Worm (Caenorhabditis elegans) whole organism, mixed stage, embryonic: ENCODE results near the gene mapk-15.

ENCODE experiments used
- bed-3 ChIP-seq: fragments of 200-800 bp; sonication (Bioruptor generic); optimal IDR thresholded peaks from 3 replicates; lab custom pipeline; 2018; ENCODE audit warnings: mild to moderate bottlenecking, missing genetic modification characterization, moderate library complexity, missing compliant biosample characterization
- blmp-1 ChIP-seq: fragments of 150-350 bp; optimal IDR thresholded peaks from 2 replicates; lab custom pipeline; 2014; ENCODE audit warnings: missing biosample characterization, missing genetic modification characterization
- ceh-39 ChIP-seq: fragments of 150-350 bp; optimal IDR thresholded peaks from 2 replicates; lab custom pipeline; 2014; ENCODE audit warnings: missing biosample characterization, missing genetic modification characterization
- ceh-43 ChIP-seq: fragments of 200-800 bp; sonication (Bioruptor generic); optimal IDR thresholded peaks from 2 replicates; lab custom pipeline; 2018; ENCODE audit warnings: mild to moderate bottlenecking, missing genetic modification characterization, moderate library complexity, missing compliant biosample characterization
- ceh-83 ChIP-seq: fragments of 200-800 bp; sonication (Bioruptor generic); optimal IDR thresholded peaks from 2 replicates; lab custom pipeline; 2018; ENCODE audit warnings: mild to moderate bottlenecking, missing genetic modification characterization, missing compliant biosample characterization
- ces-1 ChIP-seq: fragments of 150-350 bp; optimal IDR thresholded peaks from 2 replicates; lab custom pipeline; 2014; ENCODE audit warnings: missing biosample characterization, missing genetic modification reagents, missing genetic modification characterization
- drap-1 ChIP-seq: fragments of 200-800 bp; sonication (Bioruptor generic); optimal IDR thresholded peaks from 3 replicates; lab custom pipeline; 2018; ENCODE audit warnings: mild to moderate bottlenecking, missing genetic modification characterization, missing compliant biosample characterization
- elt-3 ChIP-seq: fragments of 150-350 bp; optimal IDR thresholded peaks from 2 replicates; lab custom pipeline; 2014; ENCODE audit warnings: missing biosample characterization, missing genetic modification characterization
- ham-2 ChIP-seq: fragments of 200-800 bp; sonication (Bioruptor generic); optimal IDR thresholded peaks from 2 replicates; lab custom pipeline; 2018; ENCODE audit warnings: mild to moderate bottlenecking, missing genetic modification characterization, missing compliant biosample characterization
- lin-13 ChIP-seq: fragments of 150-350 bp; optimal IDR thresholded peaks from 2 replicates; lab custom pipeline; 2014; ENCODE audit warnings: missing biosample characterization, missing genetic modification characterization
- lsy-2 ChIP-seq: fragments of 150-350 bp; optimal IDR thresholded peaks from 2 replicates; lab custom pipeline; 2014; ENCODE audit warnings: missing biosample characterization, missing genetic modification characterization
- mep-1 ChIP-seq: fragments of 150-350 bp; optimal IDR thresholded peaks from 2 replicates; lab custom pipeline; 2017; ENCODE audit warnings: missing biosample characterization, missing genetic modification reagents, missing genetic modification characterization, inconsistent platforms
- mls-2 ChIP-seq: sonication (generic microtip); optimal IDR thresholded peaks from 2 replicates; lab custom pipeline; 2016; ENCODE audit warnings: mild to moderate bottlenecking, missing genetic modification characterization, moderate library complexity, missing compliant biosample characterization
- nhr-2 ChIP-seq: fragments of 150-350 bp; optimal IDR thresholded peaks from 2 replicates; lab custom pipeline; 2014; ENCODE audit warnings: missing biosample characterization, missing genetic modification characterization
- nhr-237 ChIP-seq: fragments of 150-350 bp; optimal IDR thresholded peaks from 2 replicates; lab custom pipeline; 2014; ENCODE audit warnings: missing biosample characterization, missing genetic modification characterization
- nhr-28 ChIP-seq: fragments of 150-350 bp; optimal IDR thresholded peaks from 2 replicates; lab custom pipeline; 2014; ENCODE audit warnings: missing biosample characterization, missing genetic modification characterization
- pha-4 ChIP-seq: fragments of 150-350 bp; optimal IDR thresholded peaks from 2 replicates; lab custom pipeline; 2018; ENCODE audit warnings: missing biosample characterization, missing genetic modification reagents, missing genetic modification characterization
- sem-2 ChIP-seq: fragments of 200-800 bp; sonication (Bioruptor generic); optimal IDR thresholded peaks from 2 replicates; lab custom pipeline; 2018; ENCODE audit warnings: mild to moderate bottlenecking, missing genetic modification characterization, missing compliant biosample characterization
- sptf-1 ChIP-seq: sonication (generic microtip); optimal IDR thresholded peaks from 2 replicates; lab custom pipeline; 2017; ENCODE audit warnings: mild to moderate bottlenecking, missing genetic modification characterization, moderate library complexity, missing compliant biosample characterization
- tbx-8 ChIP-seq: fragments of 200-800 bp; sonication (Bioruptor generic); optimal IDR thresholded peaks from 2 replicates; lab custom pipeline; 2018; ENCODE audit warnings: mild to moderate bottlenecking, missing genetic modification characterization, moderate library complexity, missing compliant biosample characterization
- unc-39 ChIP-seq: fragments of 150-350 bp; optimal IDR thresholded peaks from 2 replicates; lab custom pipeline; 2014; ENCODE audit warnings: missing biosample characterization, missing genetic modification characterization
- zip-8 ChIP-seq: fragments of 150-350 bp; optimal IDR thresholded peaks from 2 replicates; lab custom pipeline; 2014; ENCODE audit warnings: missing biosample characterization, missing genetic modification characterization
- ztf-11 ChIP-seq: fragments of 150-350 bp; optimal IDR thresholded peaks from 2 replicates; lab custom pipeline; 2014; ENCODE audit warnings: missing biosample characterization, missing genetic modification characterization

mapk-15 gene

DNA sequence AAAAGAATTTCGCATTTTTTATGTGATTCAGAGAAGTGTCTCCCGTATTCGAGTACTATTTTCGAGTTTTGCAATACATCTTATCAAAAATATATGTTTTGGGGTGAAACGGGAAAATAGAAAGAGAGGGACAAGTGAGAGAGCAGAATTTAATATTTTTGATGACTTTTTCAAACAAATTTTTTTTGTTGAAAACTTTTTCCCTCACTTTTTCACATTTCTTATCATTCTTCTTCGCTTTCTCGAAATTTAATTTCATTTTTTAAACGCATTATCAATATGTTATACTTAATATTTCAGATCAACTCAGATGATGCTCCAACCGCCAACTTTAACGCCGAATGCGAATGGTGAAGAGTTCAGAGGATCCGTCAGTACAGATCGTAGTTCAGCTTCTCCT, 12.6 kb downstream of the mapk-15 start, which contains the start of gene attf-4:
attf-4 (plus strand) TSS at position 301 of the 400 bp plus-strand sequence.
- TF ChIP-seq ham-2: no peak
- no peak for TF ChIP-seq zip-8 (tag; lab: Kevin White, UChicago)
- TF ChIP-seq blmp-1 (tag; lab: Kevin White, UChicago): no peak
- TF ChIP-seq nhr-28: no peak
- no peak for TF ChIP-seq ztf-11 (tag; lab: Kevin White, UChicago)
- TF ChIP-seq, all 35 proteins: peak for 0

DNA sequence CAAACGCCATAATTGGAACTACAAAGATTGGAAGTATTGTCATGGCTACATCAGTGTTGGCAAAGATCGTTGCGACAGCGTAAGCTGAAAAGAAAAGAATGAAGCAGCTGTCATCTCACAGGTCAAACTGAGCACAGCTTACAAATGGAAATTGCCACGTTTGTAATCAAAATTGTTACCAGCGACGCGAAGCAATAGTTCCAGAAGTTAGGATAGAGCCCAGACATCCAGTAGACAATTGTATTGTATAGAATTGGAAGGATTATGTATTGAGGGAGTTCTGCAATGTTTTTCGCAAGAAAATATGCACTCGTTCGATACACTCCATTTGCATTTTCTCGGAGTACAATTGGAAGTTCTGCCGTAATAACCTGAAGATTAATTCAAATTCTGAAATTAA, 17.7 kb downstream of the mapk-15 start:
- TF ChIP-seq lsy-2 (tag; lab: Kevin White, UChicago) (no peak), pha-4 (tag; lab: Kevin White, UChicago) (no peak), elt-3 (tag; lab: Kevin White, UChicago) (no peak)

DNA sequence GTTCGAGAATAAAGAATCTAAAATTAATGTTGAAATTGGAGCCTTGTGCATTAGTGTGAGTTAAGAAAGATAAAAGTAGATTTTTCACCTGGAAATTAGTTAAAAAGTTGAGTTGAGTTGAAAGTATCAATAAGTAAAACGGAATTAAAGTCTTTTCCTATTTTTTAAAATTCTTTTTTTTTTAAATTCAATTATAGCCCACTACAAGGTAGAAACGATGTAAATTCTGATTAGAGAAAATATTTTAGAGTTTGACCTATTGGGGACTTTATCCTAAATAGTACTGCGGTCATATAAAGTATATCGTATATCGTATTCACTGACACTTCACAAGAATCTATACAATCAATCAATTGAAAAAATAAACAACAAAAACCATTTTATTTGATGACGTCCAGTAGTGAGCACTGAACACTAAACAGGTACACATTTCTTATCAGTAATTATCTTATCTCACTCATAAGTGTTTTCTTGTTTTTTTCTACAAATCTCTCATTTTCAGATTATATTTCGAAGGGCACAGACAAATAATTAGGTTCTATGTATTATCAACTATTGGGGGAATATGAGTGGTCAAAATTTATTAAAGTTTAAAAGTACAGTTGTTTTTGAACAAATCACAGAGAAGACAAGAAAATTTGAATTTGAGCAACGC, 20.2 kb downstream of the mapk-15 start, which contains the start of gene wht-1:
wht-1 (minus strand) TSS at position 51 of the 655 bp plus-strand sequence.
- TF ChIP-seq bed-3 (no peak), ces-1 (no peak), sptf-1 (tag; lab: Kevin White, UChicago) (no peak), ceh-39 (tag; lab: Kevin White, UChicago) (no peak), unc-39 (tag; lab: Kevin White, UChicago) (no peak), zip-8 (tag; lab: Kevin White, UChicago) (no peak), lin-13 (tag; lab: Kevin White, UChicago) (no peak), mep-1 (no peak)

ce11 chrIII:6095654-6096053, 28.0 kb downstream of the mapk-15 start:
- TF ChIP-seq tbx-8 (no peak), zip-8 (tag; lab: Kevin White, UChicago) (peak; percentile 86)

- TF ChIP-seq drap-1 (no peak), sptf-1 (tag; lab: Kevin White, UChicago) (no peak), mls-2 (tag; lab: Kevin White, UChicago) (no peak), bed-3 (no peak), ceh-83 (GFP tag; lab: Kevin White, UChicago) (no peak)
- TF ChIP-seq, all 35 proteins: peak for 0
These were observed 35.1 kb downstream of the mapk-15 start, which contains the start of gene C05D10.4 for ce11 chrIII:6102762-6103161. TSS of gene C05D10.4 (minus strand) at chrIII:6102862.

DNA sequence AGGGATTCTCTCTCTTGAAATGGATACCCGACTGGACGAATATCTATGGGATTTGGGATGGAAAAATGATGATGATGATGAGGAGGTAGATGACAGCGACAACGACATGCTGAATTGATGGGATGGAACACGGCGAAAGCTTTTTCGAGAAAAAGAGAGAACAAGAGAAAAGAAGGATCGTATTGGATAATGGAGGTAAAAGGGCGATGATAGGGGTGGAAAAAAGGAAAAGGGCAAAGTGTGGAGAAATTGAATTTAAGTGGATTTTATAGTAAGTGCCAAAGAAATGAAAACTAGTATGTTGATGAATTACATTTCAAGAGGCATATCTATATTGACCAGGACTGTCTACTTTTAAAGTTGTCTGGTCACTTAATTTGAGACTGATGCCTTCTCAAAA, 38.2 kb downstream of the mapk-15 start:
- no peak for TF ChIP-seq mep-1
- TF ChIP-seq nhr-2 (tag; lab: Kevin White, UChicago): no peak
- TF ChIP-seq lin-13 (tag; lab: Kevin White, UChicago): no peak
- no peak for TF ChIP-seq zip-8 (tag; lab: Kevin White, UChicago)
- TF ChIP-seq blmp-1 (tag; lab: Kevin White, UChicago): no peak
- no peak for TF ChIP-seq tbx-8
- TF ChIP-seq unc-39 (tag; lab: Kevin White, UChicago): no peak
- no peak for TF ChIP-seq sptf-1 (tag; lab: Kevin White, UChicago)
- TF ChIP-seq nhr-237: no peak

ce11 chrIII:6110187-6110586, 42.5 kb downstream of the mapk-15 start:
- TF ChIP-seq ces-1 (peak; percentile 88), ceh-43 (no peak)

ce11 chrIII:6116281-6116886, 48.7 kb downstream of the mapk-15 start, which contains the start of gene nmt-1:
TSS of gene nmt-1 (minus strand) at chrIII:6116331.
- TF ChIP-seq ces-1 (peak; percentile 73), lsy-2 (tag; lab: Kevin White, UChicago) (peak; percentile 53), mep-1 (peak; percentile 19), sem-2 (GFP tag; lab: Kevin White, UChicago) (no peak)
